Worm (Caenorhabditis elegans) whole organism, L1 larva: ENCODE measurements around the gene F20D6.12.

Experiments
- blmp-1 ChIP-seq: fragments of 150-350 bp; optimal IDR thresholded peaks from 2 replicates; lab custom pipeline; 2014; ENCODE audit warnings: missing biosample characterization, missing genetic modification characterization
- ces-1 ChIP-seq: fragments of 150-350 bp; optimal IDR thresholded peaks from 2 replicates; lab custom pipeline; 2014; ENCODE audit warnings: missing biosample characterization, missing genetic modification reagents, missing genetic modification characterization
- lir-3 ChIP-seq: sonication (generic microtip); optimal IDR thresholded peaks from 2 replicates; lab custom pipeline; 2016; ENCODE audit warnings: mild to moderate bottlenecking, missing genetic modification characterization, moderate library complexity, missing compliant biosample characterization; ENCODE audit not compliant: poor library complexity
- mab-9 ChIP-seq: fragments of 200-800 bp; sonication (Bioruptor generic); IDR thresholded peaks from 2 replicates; pipeline ENCODE4 v1.3.6; 2022; ENCODE audit warnings: missing genetic modification reagents, missing genetic modification characterization, missing compliant biosample characterization
- mdl-1 ChIP-seq, 2 experiments: fragments of 150-350 bp; optimal IDR thresholded peaks; 2 replicates each; lab custom pipeline; 2014 to 2017; ENCODE audit warnings: missing biosample characterization in 2 of 2, missing genetic modification characterization in 2 of 2, inconsistent platforms in 1 of 2
- mep-1 ChIP-seq: fragments of 150-350 bp; optimal IDR thresholded peaks from 2 replicates; lab custom pipeline; 2014; ENCODE audit warnings: missing biosample characterization, missing genetic modification characterization
- xbp-1 ChIP-seq: sonication (generic microtip); optimal IDR thresholded peaks from 2 replicates; lab custom pipeline; 2016; ENCODE audit warnings: missing genetic modification characterization, missing compliant biosample characterization
- zip-4 ChIP-seq: fragments of 200-800 bp; sonication (Bioruptor generic); optimal IDR thresholded peaks from 2 replicates; lab custom pipeline; 2018; ENCODE audit warnings: mild to moderate bottlenecking, missing genetic modification characterization, moderate library complexity, missing compliant biosample characterization

- TF ChIP-seq mep-1 (no peak), zip-4 (no peak), lir-3 (tag; lab: Kevin White, UChicago) (no peak), blmp-1 (tag; lab: Kevin White, UChicago) (no peak), mdl-1 (tag; optimal IDR thresholded peaks at IDR 0.05; lab: Kevin White, UChicago) (no peak), mab-9 (GFP tag; lab: Robert Waterston, UW) (no peak), xbp-1 (tag; lab: Kevin White, UChicago) (no peak), ces-1 (GFP tag; lab: Kevin White, UChicago) (no peak)
Measured at ce11 chrV:8157446-8157845, 32.5 kb downstream of the F20D6.12 start, which contains the start of gene sul-2.
